Fruit fly (Drosophila melanogaster) whole organism, embryonic: ENCODE data around the gene RhoGAP93B.
A peak's percentile ranks its signal among the peaks of the same experiment; 100 is the strongest.

Experiments used
- Atf3 ChIP-seq: fragments of 200-800 bp; sonication (Bioruptor generic); optimal IDR thresholded peaks from 3 replicates; lab custom pipeline; 2016; ENCODE audit warnings: missing biosample characterization, missing genetic modification characterization
- C15 ChIP-seq: fragments of 200-800 bp; sonication (Bioruptor generic); IDR thresholded peaks from 3 replicates; pipeline ENCODE4 v1.3.6; 2022; ENCODE audit warnings: missing biosample characterization, missing genetic modification characterization
- CG10431 ChIP-seq: fragments of 200-800 bp; sonication (Bioruptor generic); optimal IDR thresholded peaks from 3 replicates; lab custom pipeline; 2018; ENCODE audit warnings: missing biosample characterization, mild to moderate bottlenecking, missing genetic modification characterization
- CG11504 ChIP-seq: fragments of 200-800 bp; sonication (Bioruptor generic); optimal IDR thresholded peaks from 3 replicates; lab custom pipeline; 2019; ENCODE audit warnings: missing biosample characterization, mild to moderate bottlenecking, missing genetic modification characterization, moderate library complexity
- CG11723 ChIP-seq: fragments of 200-800 bp; sonication (Bioruptor generic); optimal IDR thresholded peaks from 2 replicates; lab custom pipeline; 2017; ENCODE audit warnings: missing biosample characterization, mild to moderate bottlenecking, missing genetic modification characterization
- CG12391 ChIP-seq: fragments of 200-800 bp; sonication (Bioruptor generic); optimal IDR thresholded peaks from 3 replicates; lab custom pipeline; 2018; ENCODE audit warnings: missing biosample characterization, mild to moderate bottlenecking, missing genetic modification characterization, moderate library complexity
- CG1832 ChIP-seq: fragments of 200-800 bp; sonication (Bioruptor generic); optimal IDR thresholded peaks from 2 replicates; lab custom pipeline; 2017; ENCODE audit warnings: missing biosample characterization, mild to moderate bottlenecking, missing genetic modification characterization, inconsistent platforms
- CG2199 ChIP-seq: fragments of 200-800 bp; sonication (Bioruptor generic); IDR thresholded peaks from 3 replicates; pipeline ENCODE4 v1.3.6; 2022; ENCODE audit warnings: missing biosample characterization, missing genetic modification characterization
- CG30020 ChIP-seq: fragments of 200-800 bp; optimal IDR thresholded peaks from 2 replicates; lab custom pipeline; 2019; ENCODE audit warnings: missing biosample characterization, mild to moderate bottlenecking, missing genetic modification characterization, moderate library complexity
- CG3163 ChIP-seq: fragments of 200-800 bp; sonication (Bioruptor generic); optimal IDR thresholded peaks from 3 replicates; lab custom pipeline; 2016; ENCODE audit warnings: missing biosample characterization, missing genetic modification characterization
- CG4707 ChIP-seq: fragments of 200-800 bp; sonication (Bioruptor generic); optimal IDR thresholded peaks from 2 replicates; lab custom pipeline; 2018; ENCODE audit warnings: missing biosample characterization, mild to moderate bottlenecking, missing genetic modification characterization, moderate library complexity
- CG6854 ChIP-seq: fragments of 200-800 bp; sonication (Bioruptor generic); optimal IDR thresholded peaks from 3 replicates; lab custom pipeline; 2017; ENCODE audit warnings: missing biosample characterization, mild to moderate bottlenecking, missing genetic modification characterization
- CG7928 ChIP-seq: fragments of 200-800 bp; sonication (Bioruptor generic); optimal IDR thresholded peaks from 2 replicates; lab custom pipeline; 2017; ENCODE audit warnings: missing biosample characterization, mild to moderate bottlenecking, missing genetic modification characterization
- CG8359 ChIP-seq: fragments of 200-800 bp; sonication (Bioruptor generic); optimal IDR thresholded peaks from 2 replicates; lab custom pipeline; 2017; ENCODE audit warnings: missing biosample characterization, mild to moderate bottlenecking, missing genetic modification characterization, borderline replicate concordance
- CG8924 ChIP-seq: fragments of 200-800 bp; optimal IDR thresholded peaks from 3 replicates; lab custom pipeline; 2019; ENCODE audit warnings: missing biosample characterization, mild to moderate bottlenecking, missing genetic modification characterization, moderate library complexity
- CkIIα-i1 ChIP-seq: fragments of 200-800 bp; sonication (Bioruptor generic); IDR thresholded peaks from 2 replicates; pipeline ENCODE4 v1.3.6; 2022; ENCODE audit warnings: missing biosample characterization, missing genetic modification characterization
- D19B ChIP-seq: fragments of 200-800 bp; sonication (Bioruptor generic); optimal IDR thresholded peaks from 2 replicates; lab custom pipeline; 2017; ENCODE audit warnings: missing biosample characterization, mild to moderate bottlenecking, missing genetic modification characterization
- Dll ChIP-seq: fragments of 200-800 bp; sonication (Bioruptor generic); IDR thresholded peaks from 4 replicates; pipeline ENCODE4 v1.3.6; 2022; ENCODE audit warnings: missing biosample characterization, missing genetic modification characterization; ENCODE audit not compliant: partially characterized antibody
- E2f2 ChIP-seq: fragments of 200-800 bp; sonication (Bioruptor generic); IDR thresholded peaks from 2 replicates; pipeline ENCODE4 v1.3.6; 2022; ENCODE audit warnings: missing biosample characterization, missing genetic modification characterization
- HLH4C ChIP-seq: fragments of 200-800 bp; sonication (Bioruptor generic); IDR thresholded peaks from 3 replicates; pipeline ENCODE4 v1.3.6; 2022; ENCODE audit warnings: missing biosample characterization, missing genetic modification characterization; ENCODE audit not compliant: partially characterized antibody
- HmgZ ChIP-seq: fragments of 200-800 bp; sonication (Bioruptor generic); optimal IDR thresholded peaks from 2 replicates; lab custom pipeline; 2018; ENCODE audit warnings: missing biosample characterization, mild to moderate bottlenecking, missing genetic modification characterization
- Hmr ChIP-seq: fragments of 200-800 bp; sonication (Bioruptor generic); optimal IDR thresholded peaks from 3 replicates; lab custom pipeline; 2017; ENCODE audit warnings: mild to moderate bottlenecking, missing biosample characterization, missing genetic modification reagents, missing genetic modification characterization
- Hr39 ChIP-seq: fragments of >200 bp; optimal IDR thresholded peaks from 2 replicates; lab custom pipeline; 2017
- Lim3 ChIP-seq: fragments of 200-800 bp; sonication (Bioruptor generic); IDR thresholded peaks from 2 replicates; pipeline ENCODE4 v1.3.6; 2022; ENCODE audit warnings: missing biosample characterization, missing genetic modification characterization
- Mrtf ChIP-seq: fragments of 200-800 bp; sonication (Bioruptor generic); IDR thresholded peaks from 3 replicates; pipeline ENCODE4 v1.3.6; 2022; ENCODE audit warnings: missing biosample characterization, missing genetic modification characterization
- NfI ChIP-seq: fragments of 200-800 bp; sonication (Bioruptor generic); optimal IDR thresholded peaks from 3 replicates; lab custom pipeline; 2018; ENCODE audit warnings: missing biosample characterization, mild to moderate bottlenecking, missing genetic modification characterization, moderate library complexity
- Optix ChIP-seq: fragments of 200-800 bp; sonication (Bioruptor generic); IDR thresholded peaks from 3 replicates; pipeline ENCODE4 v1.3.6; 2022; ENCODE audit warnings: missing biosample characterization, missing genetic modification characterization
- Poxn ChIP-seq: fragments of 200-800 bp; sonication (Bioruptor generic); IDR thresholded peaks from 2 replicates; pipeline ENCODE4 v1.3.6; 2022; ENCODE audit warnings: missing biosample characterization, missing genetic modification characterization
- Rfx ChIP-seq: fragments of 200-800 bp; sonication (Bioruptor generic); IDR thresholded peaks from 2 replicates; pipeline ENCODE4 v1.3.6; 2022; ENCODE audit warnings: missing biosample characterization, missing genetic modification characterization
- Rx ChIP-seq: fragments of 200-800 bp; sonication (Bioruptor generic); IDR thresholded peaks from 2 replicates; pipeline ENCODE4 v1.3.6; 2022; ENCODE audit warnings: missing biosample characterization, missing genetic modification characterization
- Six4 ChIP-seq: fragments of 200-800 bp; sonication (Bioruptor generic); optimal IDR thresholded peaks from 2 replicates; lab custom pipeline; 2016; ENCODE audit warnings: missing biosample characterization, missing genetic modification characterization
- Ssrp ChIP-seq: fragments of 200-800 bp; sonication (Bioruptor generic); optimal IDR thresholded peaks from 2 replicates; lab custom pipeline; 2018; ENCODE audit warnings: missing biosample characterization, mild to moderate bottlenecking, missing genetic modification characterization, moderate library complexity
- ara ChIP-seq: fragments of 200-800 bp; sonication (Bioruptor generic); IDR thresholded peaks from 2 replicates; pipeline ENCODE4 v1.3.6; 2022; ENCODE audit warnings: missing biosample characterization, missing genetic modification characterization
- bowl ChIP-seq: fragments of 200-800 bp; sonication (Bioruptor generic); IDR thresholded peaks from 2 replicates; pipeline ENCODE4 v1.3.6; 2022; ENCODE audit warnings: missing biosample characterization, missing genetic modification characterization
- cad ChIP-seq: fragments of >200 bp; optimal IDR thresholded peaks from 2 replicates; lab custom pipeline; 2017; ENCODE audit warnings: missing biosample characterization, missing genetic modification characterization
- cas ChIP-seq: fragments of 200-800 bp; sonication (Bioruptor generic); IDR thresholded peaks from 2 replicates; pipeline ENCODE4 v1.3.6; 2022; ENCODE audit warnings: missing biosample characterization, missing genetic modification characterization
- chn ChIP-seq: fragments of 200-800 bp; sonication (Bioruptor generic); optimal IDR thresholded peaks from 2 replicates; lab custom pipeline; 2016; ENCODE audit warnings: missing biosample characterization, missing genetic modification characterization
- dmrt11E ChIP-seq: fragments of 200-800 bp; sonication (Bioruptor generic); optimal IDR thresholded peaks from 3 replicates; lab custom pipeline; 2018; ENCODE audit warnings: missing biosample characterization, mild to moderate bottlenecking, missing genetic modification characterization, moderate library complexity
- gt ChIP-seq: fragments of 200-800 bp; sonication (Bioruptor generic); IDR thresholded peaks from 2 replicates; pipeline ENCODE4 v1.3.6; 2022; ENCODE audit warnings: missing biosample characterization, missing genetic modification characterization
- ham ChIP-seq: fragments of 200-800 bp; sonication (Bioruptor generic); IDR thresholded peaks from 2 replicates; pipeline ENCODE4 v1.3.6; 2022; ENCODE audit warnings: missing biosample characterization, missing genetic modification characterization
- ken ChIP-seq: fragments of 200-800 bp; sonication (Bioruptor generic); IDR thresholded peaks from 3 replicates; pipeline ENCODE4 v1.3.6; 2022; ENCODE audit warnings: missing biosample characterization, missing genetic modification characterization
- kni ChIP-seq: fragments of 200-800 bp; sonication (Bioruptor generic); optimal IDR thresholded peaks from 3 replicates; lab custom pipeline; 2017; ENCODE audit warnings: mild to moderate bottlenecking, missing biosample characterization, missing genetic modification reagents, missing genetic modification characterization
- lmd ChIP-seq: fragments of 200-800 bp; sonication (Bioruptor generic); IDR thresholded peaks from 2 replicates; pipeline ENCODE4 v1.3.6; 2022; ENCODE audit warnings: missing biosample characterization, missing genetic modification characterization
- nerfin-2 ChIP-seq: fragments of 200-800 bp; sonication (Bioruptor generic); IDR thresholded peaks from 2 replicates; pipeline ENCODE4 v1.3.6; 2022; ENCODE audit warnings: missing biosample characterization, missing genetic modification characterization; ENCODE audit not compliant: partially characterized antibody
- repo ChIP-seq: fragments of 200-800 bp; sonication (Bioruptor generic); optimal IDR thresholded peaks from 2 replicates; lab custom pipeline; 2016; ENCODE audit warnings: missing biosample characterization, missing genetic modification characterization
- salm ChIP-seq: fragments of 200-800 bp; sonication (Bioruptor generic); optimal IDR thresholded peaks from 2 replicates; lab custom pipeline; 2018; ENCODE audit warnings: missing biosample characterization, mild to moderate bottlenecking, missing genetic modification characterization
- sens-2 ChIP-seq: fragments of 200-800 bp; sonication (Bioruptor generic); IDR thresholded peaks from 2 replicates; pipeline ENCODE4 v1.3.6; 2022; ENCODE audit warnings: missing biosample characterization, missing genetic modification characterization
- tgo ChIP-seq: fragments of 200-800 bp; sonication (Bioruptor generic); IDR thresholded peaks from 3 replicates; pipeline ENCODE4 v1.3.6; 2022; ENCODE audit warnings: missing biosample characterization, missing genetic modification characterization
- vnd ChIP-seq: fragments of 200-800 bp; sonication (Bioruptor generic); IDR thresholded peaks from 3 replicates; pipeline ENCODE4 v1.3.6; 2022; ENCODE audit warnings: missing biosample characterization, missing genetic modification characterization; ENCODE audit not compliant: partially characterized antibody
- zen ChIP-seq: fragments of 200-800 bp; sonication (Bioruptor generic); optimal IDR thresholded peaks from 3 replicates; lab custom pipeline; 2018; ENCODE audit warnings: missing biosample characterization, mild to moderate bottlenecking, missing genetic modification characterization, moderate library complexity

The RhoGAP93B gene

dm6 chr3R:21060430-21061245 lies 37.0 kb downstream of the RhoGAP93B start, which contains the start of gene Mvl (continued):
- TF ChIP-seq E2f2 (GFP tag; lab: Robert Waterston, UW), result peak; percentile 82; the same call in 1 of the 2 replicates
- TF ChIP-seq nerfin-2, result peak; percentile 43; the same call in 1 of the 2 replicates
- no peak for TF ChIP-seq CG11723 (GFP tag; lab: Kevin White, UChicago)
- no peak for TF ChIP-seq CG11504 (tag; lab: Kevin White, UChicago)
- TF ChIP-seq CG1832 (GFP tag; lab: Kevin White, UChicago), result peak; percentile 74
- TF ChIP-seq Optix (GFP tag; lab: Robert Waterston, UW), result no peak
- TF ChIP-seq Ssrp (tag; lab: Kevin White, UChicago), result no peak
- TF ChIP-seq tgo (GFP tag; lab: Robert Waterston, UW), result no peak
- TF ChIP-seq CG6854 (GFP tag; lab: Kevin White, UChicago), result no peak
- TF ChIP-seq Hmr, result no peak
- TF ChIP-seq zen (tag; lab: Kevin White, UChicago), result no peak
- no peak; the same call in 2 of the 3 replicates for TF ChIP-seq HLH4C
- peak; percentile 41 for TF ChIP-seq CG3163 (GFP tag; lab: Kevin White, UChicago)
- TF ChIP-seq gt (GFP tag; lab: Robert Waterston, UW), result no peak
- TF ChIP-seq CG8924 (tag; lab: Kevin White, UChicago), result peak; percentile 22
- TF ChIP-seq C15 (GFP tag; lab: Robert Waterston, UW), result no peak
- no peak for TF ChIP-seq salm (tag; lab: Kevin White, UChicago)
- TF ChIP-seq ara (GFP tag; lab: Robert Waterston, UW), result no peak
- no peak for TF ChIP-seq bowl (GFP tag; lab: Robert Waterston, UW)
- no peak for TF ChIP-seq dmrt11E
- TF ChIP-seq CG2199 (GFP tag; lab: Robert Waterston, UW), result no peak; the same call in 2 of the 3 replicates
- TF ChIP-seq Lim3 (GFP tag; lab: Robert Waterston, UW), result no peak
- 0 out of 2 replicates have a peak, but pooled peaks have one; percentile 44 for TF ChIP-seq sens-2 (GFP tag; lab: Robert Waterston, UW)
- TF ChIP-seq kni (GFP tag; lab: Kevin White, UChicago), result peak; percentile 58
- TF ChIP-seq Rfx (GFP tag; lab: Robert Waterston, UW), result peak; percentile 18; the same call in 1 of the 2 replicates
- no peak for TF ChIP-seq Poxn (GFP tag; lab: Robert Waterston, UW)
- no peak for TF ChIP-seq CG4707 (GFP tag; lab: Kevin White, UChicago)
- TF ChIP-seq cas (GFP tag; lab: Robert Waterston, UW), result no peak
- no peak for TF ChIP-seq cad (GFP tag; lab: Kevin White, UChicago)
- TF ChIP-seq Atf3 (GFP tag; lab: Kevin White, UChicago), result no peak
- TF ChIP-seq CG8359 (GFP tag; lab: Kevin White, UChicago), result no peak
- no peak for TF ChIP-seq CG12391 (tag; lab: Kevin White, UChicago)
- TF ChIP-seq ken (GFP tag; lab: Robert Waterston, UW), result no peak
- peak; percentile 81 for TF ChIP-seq HmgZ (tag; lab: Kevin White, UChicago)
- TF ChIP-seq Rx (GFP tag; lab: Robert Waterston, UW), result no peak
- no peak for TF ChIP-seq CG7928
- TF ChIP-seq lmd (GFP tag; lab: Robert Waterston, UW), result no peak
- TF ChIP-seq Hr39 (lab: Kevin White, UChicago), result no peak
- TF ChIP-seq Six4 (GFP tag; lab: Kevin White, UChicago), result no peak
- no peak for TF ChIP-seq Mrtf (GFP tag; lab: Robert Waterston, UW)
- no peak for TF ChIP-seq D19B (GFP tag; lab: Kevin White, UChicago)
- peak; percentile 3 for TF ChIP-seq CG30020 (tag; lab: Kevin White, UChicago)
- TF ChIP-seq CkIIα-i1 (GFP tag; lab: Robert Waterston, UW), result no peak
- TF ChIP-seq repo (GFP tag; lab: Kevin White, UChicago), result no peak
- TF ChIP-seq Dll (GFP tag; lab: Robert Waterston, UW), result 0 out of 4 replicates have a peak, but pooled peaks have one; percentile 32
- no peak for TF ChIP-seq ham
- no peak for TF ChIP-seq chn
- no peak for TF ChIP-seq CG10431
- TF ChIP-seq NfI, result no peak
- no peak for TF ChIP-seq vnd (GFP tag; lab: Robert Waterston, UW)
